Worm (Caenorhabditis elegans) whole organism, late embryonic: ENCODE results near the gene end-3.
A peak's percentile ranks its signal among the peaks of the same experiment; 100 is the strongest.

Experiments used
- C38D4.7 ChIP-seq: fragments of 200-800 bp; sonication (Bioruptor generic); optimal IDR thresholded peaks from 2 replicates; lab custom pipeline; 2018; ENCODE audit warnings: mild to moderate bottlenecking, missing genetic modification characterization, moderate library complexity, missing compliant biosample characterization
- F13H6.1 ChIP-seq: sonication (generic microtip); optimal IDR thresholded peaks from 2 replicates; lab custom pipeline; 2016; ENCODE audit warnings: missing genetic modification characterization, missing compliant biosample characterization
- K02D7.2 ChIP-seq: sonication (generic microtip); optimal IDR thresholded peaks from 2 replicates; lab custom pipeline; 2017; ENCODE audit warnings: mild to moderate bottlenecking, missing genetic modification characterization, missing compliant biosample characterization
- T23F11.4 ChIP-seq: fragments of 200-800 bp; sonication (Bioruptor generic); optimal IDR thresholded peaks from 2 replicates; lab custom pipeline; 2018; ENCODE audit warnings: mild to moderate bottlenecking, missing genetic modification characterization, missing compliant biosample characterization
- ceh-14 ChIP-seq: sonication (generic microtip); optimal IDR thresholded peaks from 2 replicates; lab custom pipeline; 2016; ENCODE audit warnings: missing genotype, missing genetic modification characterization, missing compliant biosample characterization
- ceh-18 ChIP-seq: sonication (generic microtip); optimal IDR thresholded peaks from 2 replicates; lab custom pipeline; 2016; ENCODE audit warnings: missing genetic modification characterization, missing compliant biosample characterization
- ceh-19 ChIP-seq: fragments of 200-800 bp; sonication (Bioruptor generic); optimal IDR thresholded peaks from 2 replicates; lab custom pipeline; 2018; ENCODE audit warnings: mild to moderate bottlenecking, missing genetic modification characterization, missing compliant biosample characterization
- ceh-2 ChIP-seq: sonication (generic microtip); optimal IDR thresholded peaks from 2 replicates; lab custom pipeline; 2016; ENCODE audit warnings: missing genotype, missing genetic modification characterization, missing compliant biosample characterization
- ceh-22 ChIP-seq: sonication (generic microtip); optimal IDR thresholded peaks from 2 replicates; lab custom pipeline; 2017; ENCODE audit warnings: missing biosample characterization, missing genetic modification characterization
- ceh-24 ChIP-seq: sonication (generic microtip); optimal IDR thresholded peaks from 2 replicates; lab custom pipeline; 2016; ENCODE audit warnings: mild to moderate bottlenecking, missing genetic modification characterization, missing compliant biosample characterization
- ceh-30 ChIP-seq: fragments of 150-350 bp; optimal IDR thresholded peaks from 2 replicates; lab custom pipeline; 2014; ENCODE audit warnings: missing biosample characterization, missing genetic modification characterization
- ceh-31 ChIP-seq: sonication (generic microtip); optimal IDR thresholded peaks from 2 replicates; lab custom pipeline; 2016; ENCODE audit warnings: missing genetic modification characterization, missing compliant biosample characterization
- ceh-48 ChIP-seq: sonication (generic microtip); optimal IDR thresholded peaks from 2 replicates; lab custom pipeline; 2016; ENCODE audit warnings: missing genetic modification characterization, inconsistent platforms, missing compliant biosample characterization
- ceh-9 ChIP-seq: sonication (generic microtip); optimal IDR thresholded peaks from 2 replicates; lab custom pipeline; 2016; ENCODE audit warnings: mild to moderate bottlenecking, missing genetic modification characterization, inconsistent platforms, missing compliant biosample characterization
- che-1 ChIP-seq: sonication (generic microtip); optimal IDR thresholded peaks from 2 replicates; lab custom pipeline; 2016; ENCODE audit warnings: mild to moderate bottlenecking, missing genetic modification characterization, missing compliant biosample characterization
- dve-1 ChIP-seq: sonication (generic microtip); optimal IDR thresholded peaks from 2 replicates; lab custom pipeline; 2017; ENCODE audit warnings: antibody characterized with exemption, mild to moderate bottlenecking, missing genetic modification characterization, missing compliant biosample characterization
- elt-2 ChIP-seq: sonication (generic microtip); optimal IDR thresholded peaks from 2 replicates; lab custom pipeline; 2016; ENCODE audit warnings: missing genetic modification reagents, missing genetic modification characterization, missing compliant biosample characterization
- elt-4 ChIP-seq: sonication (generic microtip); optimal IDR thresholded peaks from 2 replicates; lab custom pipeline; 2016; ENCODE audit warnings: missing genetic modification characterization, missing compliant biosample characterization
- ets-4 ChIP-seq: sonication (generic microtip); optimal IDR thresholded peaks from 2 replicates; lab custom pipeline; 2016; ENCODE audit warnings: missing genetic modification characterization, missing compliant biosample characterization
- eyg-1 ChIP-seq: sonication (generic microtip); optimal IDR thresholded peaks from 2 replicates; lab custom pipeline; 2016; ENCODE audit warnings: missing genotype, missing genetic modification characterization, missing compliant biosample characterization
- fax-1 ChIP-seq: sonication (generic microtip); optimal IDR thresholded peaks from 2 replicates; lab custom pipeline; 2016; ENCODE audit warnings: missing genotype, missing genetic modification characterization, missing compliant biosample characterization
- hlh-13 ChIP-seq: fragments of 200-800 bp; sonication (Bioruptor generic); optimal IDR thresholded peaks from 2 replicates; lab custom pipeline; 2018; ENCODE audit warnings: mild to moderate bottlenecking, missing genetic modification characterization, missing compliant biosample characterization
- hlh-6 ChIP-seq: sonication (generic microtip); optimal IDR thresholded peaks from 2 replicates; lab custom pipeline; 2016; ENCODE audit warnings: missing genotype, missing genetic modification characterization, missing compliant biosample characterization
- lin-11 ChIP-seq: fragments of 200-800 bp; sonication (Bioruptor generic); optimal IDR thresholded peaks from 2 replicates; lab custom pipeline; 2018; ENCODE audit warnings: mild to moderate bottlenecking, missing genetic modification characterization, missing compliant biosample characterization
- madf-2 ChIP-seq: sonication (generic microtip); optimal IDR thresholded peaks from 2 replicates; lab custom pipeline; 2017; ENCODE audit warnings: missing genetic modification characterization, missing compliant biosample characterization
- npax-4 ChIP-seq: sonication (generic microtip); optimal IDR thresholded peaks from 2 replicates; lab custom pipeline; 2016; ENCODE audit warnings: missing genetic modification characterization, missing compliant biosample characterization
- pat-9 ChIP-seq: fragments of 200-800 bp; sonication (Bioruptor generic); optimal IDR thresholded peaks from 2 replicates; lab custom pipeline; 2018; ENCODE audit warnings: mild to moderate bottlenecking, missing genetic modification characterization, moderate library complexity, missing compliant biosample characterization
- pax-1 ChIP-seq: fragments of 150-350 bp; optimal IDR thresholded peaks from 2 replicates; lab custom pipeline; 2014; ENCODE audit warnings: missing biosample characterization, missing genetic modification characterization
- pros-1 ChIP-seq: fragments of 150-350 bp; optimal IDR thresholded peaks from 2 replicates; lab custom pipeline; 2014; ENCODE audit warnings: missing biosample characterization, missing genetic modification reagents, missing genetic modification characterization
- ref-2 ChIP-seq: sonication (generic microtip); optimal IDR thresholded peaks from 2 replicates; lab custom pipeline; 2016; ENCODE audit warnings: missing genetic modification characterization, missing compliant biosample characterization
- sox-4 ChIP-seq: sonication (generic microtip); optimal IDR thresholded peaks from 2 replicates; lab custom pipeline; 2017; ENCODE audit warnings: mild to moderate bottlenecking, missing genetic modification characterization, inconsistent platforms, missing compliant biosample characterization
- syd-9 ChIP-seq: sonication (generic microtip); optimal IDR thresholded peaks from 2 replicates; lab custom pipeline; 2016; ENCODE audit warnings: mild to moderate bottlenecking, missing genetic modification characterization, moderate library complexity, missing compliant biosample characterization
- unc-3 ChIP-seq, 2 experiments: fragments of 200-800 bp in 1 of 2; sonication (Bioruptor generic) in 1 of 2; sonication (generic microtip) in 1 of 2; conservative IDR thresholded peaks in 1 of 2; optimal IDR thresholded peaks in 1 of 2; 2 replicates each; pipeline versions ENCODE4 v1.3.6 to Lab custom; 2016 to 2022; ENCODE audit warnings: missing compliant biosample characterization in 2 of 2, missing genetic modification characterization in 2 of 2, missing genetic modification reagents in 1 of 2
- unc-42 ChIP-seq: sonication (generic microtip); optimal IDR thresholded peaks from 2 replicates; lab custom pipeline; 2016; ENCODE audit warnings: missing genotype, missing genetic modification characterization, missing compliant biosample characterization
- unc-86 ChIP-seq: sonication (generic microtip); optimal IDR thresholded peaks from 2 replicates; lab custom pipeline; 2016; ENCODE audit warnings: missing genetic modification characterization, missing compliant biosample characterization

end-3 gene

ce11 chrV:14014395-14014794, at the start of gene end-3:
end-3 (plus strand) TSS chrV:14014695.
- no peak for TF ChIP-seq ceh-18 (tag; lab: Kevin White, UChicago)
- no peak for TF ChIP-seq che-1 (tag; lab: Kevin White, UChicago)
- no peak for TF ChIP-seq ceh-9
- no peak for TF ChIP-seq dve-1
- TF ChIP-seq elt-4 (tag; lab: Kevin White, UChicago): no peak
- no peak for TF ChIP-seq fax-1
- TF ChIP-seq K02D7.2: no peak
- TF ChIP-seq ref-2 (tag; lab: Kevin White, UChicago): no peak

ce11 chrV:13980807-13981206, 33.7 kb upstream of the end-3 start, which contains the start of gene eol-1:
eol-1 (minus strand) TSS chrV:13980907.
- TF ChIP-seq ceh-24 (tag; lab: Kevin White, UChicago) (no peak), ceh-19 (no peak), ceh-30 (no peak), K02D7.2 (no peak), lin-11 (tag; lab: Kevin White, UChicago) (no peak), che-1 (tag; lab: Kevin White, UChicago) (no peak), F13H6.1 (tag; lab: Kevin White, UChicago) (no peak), T23F11.4 (GFP tag; lab: Kevin White, UChicago) (no peak), pax-1 (no peak), pros-1 (tag; lab: Kevin White, UChicago) (no peak), C38D4.7 (GFP tag; lab: Kevin White, UChicago) (no peak), unc-3 (GFP tag; conservative IDR thresholded peaks at IDR 0.05; lab: Robert Waterston, UW) (no peak), unc-3 (tag; optimal IDR thresholded peaks at IDR 0.05; lab: Kevin White, UChicago) (no peak), hlh-6 (tag; lab: Kevin White, UChicago) (no peak), ceh-31 (no peak), madf-2 (tag; lab: Kevin White, UChicago) (no peak), ceh-22 (no peak), ets-4 (tag; lab: Kevin White, UChicago) (no peak), ceh-48 (tag; lab: Kevin White, UChicago) (no peak), ceh-14 (tag; lab: Kevin White, UChicago) (no peak)

ce11 chrV:13981677-13982076, 32.8 kb upstream of the end-3 start:
- no peak for TF ChIP-seq pat-9 (tag; lab: Kevin White, UChicago)
- no peak for TF ChIP-seq unc-86 (tag; lab: Kevin White, UChicago)
- TF ChIP-seq npax-4: no peak
- TF ChIP-seq, all 69 proteins: peak for 0

- TF ChIP-seq sox-4 (tag; lab: Kevin White, UChicago) (no peak), lin-11 (tag; lab: Kevin White, UChicago) (no peak), ets-4 (tag; lab: Kevin White, UChicago) (no peak), ceh-2 (tag; lab: Kevin White, UChicago) (no peak), syd-9 (tag; lab: Kevin White, UChicago) (no peak), eyg-1 (tag; lab: Kevin White, UChicago) (no peak), ref-2 (tag; lab: Kevin White, UChicago) (no peak), unc-42 (tag; lab: Kevin White, UChicago) (no peak)
- TF ChIP-seq, all 69 proteins: peak for 0
These were observed 29.7 kb upstream of the end-3 start, which contains the start of gene end-1 for ce11 chrV:13984828-13985227. end-1 (plus strand) TSS chrV:13985128.

ce11 chrV:13986823-13987222, 27.7 kb upstream of the end-3 start:
- TF ChIP-seq unc-86 (tag; lab: Kevin White, UChicago): no peak
- no peak for TF ChIP-seq hlh-13
- peak; percentile 89 for TF ChIP-seq elt-2 (tag; lab: Kevin White, UChicago)
